Worm (Caenorhabditis elegans): Measurements from ENCODE around the gene irld-8.

irld-8 gene

DNA sequence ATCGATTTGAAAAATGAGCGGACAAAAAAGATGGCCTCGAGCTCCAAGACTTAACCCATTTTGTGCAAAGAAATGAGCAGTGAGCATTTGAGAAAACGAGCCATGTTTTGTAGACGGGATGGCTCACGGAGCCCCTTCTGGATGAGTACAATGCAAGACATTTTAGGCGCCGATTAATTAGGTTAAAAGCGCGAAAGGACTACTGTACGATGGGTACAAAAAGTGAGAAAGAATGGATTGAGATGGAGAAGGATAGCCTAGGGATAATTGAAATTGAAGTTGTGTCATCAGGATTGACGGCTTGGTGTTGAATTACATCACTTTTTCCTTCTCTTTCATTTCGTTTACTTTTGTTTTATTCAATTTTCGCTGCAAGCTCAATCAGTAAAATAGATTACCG, 34.8 kb upstream of the irld-8 start:
- TF ChIP-seq lin-13 (GFP tag; optimal IDR thresholded peaks at IDR 0.05) (no peak), unc-62 (GFP tag; optimal IDR thresholded peaks at IDR 0.05) (no peak), crh-2 (tag; optimal IDR thresholded peaks at IDR 0.05) (no peak), mdl-1 (tag; optimal IDR thresholded peaks at IDR 0.05) (no peak), fos-1 (tag; optimal IDR thresholded peaks at IDR 0.05) (no peak), ztf-1 (GFP tag; conservative IDR thresholded peaks at IDR 0.05) (no peak), C34F6.9 (tag; optimal IDR thresholded peaks at IDR 0.05) (no peak), dmd-4 (tag; optimal IDR thresholded peaks at IDR 0.05) (no peak), nhr-6 (tag; optimal IDR thresholded peaks at IDR 0.05) (no peak), nhr-10 (tag; optimal IDR thresholded peaks at IDR 0.05) (no peak), ceh-82 (tag; optimal IDR thresholded peaks at IDR 0.05) (no peak), zag-1 (tag; optimal IDR thresholded peaks at IDR 0.05) (no peak), elt-1 (tag; optimal IDR thresholded peaks at IDR 0.05) (no peak), ZK546.5 (tag; optimal IDR thresholded peaks at IDR 0.05) (no peak), peb-1 (tag; optimal IDR thresholded peaks at IDR 0.05) (no peak), snpc-4 (tag; optimal IDR thresholded peaks at IDR 0.05) (no peak), nhr-23 (tag; optimal IDR thresholded peaks at IDR 0.05) (no peak)

DNA sequence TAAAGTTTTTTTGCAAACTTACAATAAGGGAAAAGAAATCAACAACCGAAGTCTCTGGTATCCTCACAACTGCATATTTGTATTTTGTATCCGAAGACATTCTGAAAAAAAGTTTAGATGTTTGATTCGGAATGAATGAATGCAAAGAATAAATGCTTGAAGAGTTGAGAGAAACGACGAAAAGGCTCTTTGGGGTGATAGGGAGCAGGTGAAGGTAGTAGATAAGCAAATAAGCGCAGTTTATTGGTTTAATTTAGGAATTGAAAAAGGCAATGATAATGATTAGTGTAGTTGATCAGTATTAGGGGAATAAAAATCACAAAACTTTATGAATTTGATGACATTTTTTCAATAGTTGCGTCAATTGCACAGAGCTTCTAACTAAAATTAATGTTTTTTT, 29.0 kb upstream of the irld-8 start, which contains the start of gene nsy-7:
nsy-7 (minus strand) TSS at position 101 of the 400 bp plus-strand sequence.
- TF ChIP-seq Y55F3AM.14 (GFP tag; optimal IDR thresholded peaks at IDR 0.05) (no peak), skn-1 (tag; optimal IDR thresholded peaks at IDR 0.05) (no peak), nhr-10 (tag; optimal IDR thresholded peaks at IDR 0.05) (no peak), egl-27 (tag; optimal IDR thresholded peaks at IDR 0.05) (no peak), lin-13 (GFP tag; optimal IDR thresholded peaks at IDR 0.05) (no peak), mbf-1 (tag; optimal IDR thresholded peaks at IDR 0.05) (no peak), crh-2 (tag; optimal IDR thresholded peaks at IDR 0.05) (no peak), fos-1 (tag; optimal IDR thresholded peaks at IDR 0.05) (peak; percentile 0), ztf-4 (tag; optimal IDR thresholded peaks at IDR 0.05) (no peak)

ce11 chrIV:8091539-8091938, 24.0 kb upstream of the irld-8 start:
- TF ChIP-seq Y55F3AM.14 (GFP tag; optimal IDR thresholded peaks at IDR 0.05) (no peak), lin-13 (GFP tag; optimal IDR thresholded peaks at IDR 0.05) (no peak), elt-3 (tag; optimal IDR thresholded peaks at IDR 0.05) (no peak), ZK546.5 (tag; optimal IDR thresholded peaks at IDR 0.05) (no peak), ama-1 (optimal IDR thresholded peaks at IDR 0.05) (no peak), nhr-25 (tag; optimal IDR thresholded peaks at IDR 0.05) (no peak), R02D3.7 (tag; optimal IDR thresholded peaks at IDR 0.05) (no peak), gmeb-1 (tag; optimal IDR thresholded peaks at IDR 0.05) (no peak), ztf-11 (tag; optimal IDR thresholded peaks at IDR 0.05) (no peak), sma-9 (GFP tag; optimal IDR thresholded peaks at IDR 0.05) (no peak), sma-9 (tag; optimal IDR thresholded peaks at IDR 0.05) (no peak), nhr-21 (tag; optimal IDR thresholded peaks at IDR 0.05) (no peak)

DNA sequence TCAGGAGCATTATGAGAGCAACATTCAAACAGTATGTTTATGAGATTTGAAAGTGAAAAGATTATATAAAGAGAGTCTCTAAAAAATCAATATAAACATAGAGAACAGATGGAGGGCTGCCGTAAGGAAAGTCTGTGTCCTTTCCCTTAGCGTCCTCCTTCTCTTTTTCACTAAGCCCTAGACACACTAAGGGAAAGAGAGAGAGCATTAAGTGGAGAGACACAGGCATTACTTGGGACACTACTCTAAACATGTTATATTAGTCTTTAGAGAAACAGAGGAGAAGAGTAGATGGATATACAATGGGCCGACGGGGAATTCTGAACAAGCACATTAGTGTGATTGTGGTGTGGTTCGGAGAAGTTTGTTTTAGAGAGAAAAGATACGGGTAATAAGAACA, 19.2 kb upstream of the irld-8 start:
- no peak for TF ChIP-seq crh-2 (tag; optimal IDR thresholded peaks at IDR 0.05)
- TF ChIP-seq unc-55 (GFP tag; optimal IDR thresholded peaks at IDR 0.05): no peak
- TF ChIP-seq ama-1 (optimal IDR thresholded peaks at IDR 0.05): no peak
- TF ChIP-seq nhr-6 (tag; optimal IDR thresholded peaks at IDR 0.05): no peak
- no peak for TF ChIP-seq nhr-77 (tag; optimal IDR thresholded peaks at IDR 0.05)
- TF ChIP-seq gmeb-1 (tag; optimal IDR thresholded peaks at IDR 0.05): no peak
- TF ChIP-seq lin-11 (tag; optimal IDR thresholded peaks at IDR 0.05): no peak
- TF ChIP-seq egl-27 (tag; optimal IDR thresholded peaks at IDR 0.05): no peak
- TF ChIP-seq lsy-2 (tag; optimal IDR thresholded peaks at IDR 0.05): no peak
- no peak for TF ChIP-seq elt-3 (tag; optimal IDR thresholded peaks at IDR 0.05)
- no peak for TF ChIP-seq blmp-1 (tag; optimal IDR thresholded peaks at IDR 0.05; ENCODE audit: insufficient read depth)
- no peak for TF ChIP-seq nhr-21 (tag; optimal IDR thresholded peaks at IDR 0.05)
- no peak for TF ChIP-seq unc-39 (tag; optimal IDR thresholded peaks at IDR 0.05)
- no peak for TF ChIP-seq peb-1 (tag; optimal IDR thresholded peaks at IDR 0.05)
- TF ChIP-seq sma-9 (GFP tag; optimal IDR thresholded peaks at IDR 0.05): no peak
- TF ChIP-seq sma-9 (tag; optimal IDR thresholded peaks at IDR 0.05): no peak

DNA sequence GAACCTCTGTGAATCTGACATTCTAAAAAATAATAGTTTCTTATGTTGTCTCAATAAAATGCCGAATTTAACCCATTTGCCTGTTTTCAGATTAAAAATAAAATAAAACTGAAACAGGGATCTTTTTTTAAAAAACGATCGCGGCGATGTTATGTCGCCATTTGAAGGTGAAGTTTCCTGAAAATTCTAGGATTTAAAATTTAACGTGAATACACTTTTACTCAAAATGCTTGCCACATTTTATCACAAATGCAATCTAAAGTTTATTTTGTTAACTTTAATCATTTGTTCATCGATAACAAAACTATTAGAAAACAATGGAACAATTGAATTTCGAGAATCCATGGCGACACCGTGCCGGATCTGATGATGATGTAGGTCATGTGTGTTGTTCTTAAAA, 16.0 kb upstream of the irld-8 start, which contains the start of gene Y42H9AR.2:
Y42H9AR.2 (plus strand) TSS at position 301 of the 400 bp plus-strand sequence.
- TF ChIP-seq R02D3.7 (tag; optimal IDR thresholded peaks at IDR 0.05): no peak
- TF ChIP-seq ama-1 (optimal IDR thresholded peaks at IDR 0.05): no peak
- TF ChIP-seq nhr-237 (tag; optimal IDR thresholded peaks at IDR 0.05): no peak
- TF ChIP-seq nhr-77 (tag; optimal IDR thresholded peaks at IDR 0.05): no peak
- TF ChIP-seq lin-13 (GFP tag; optimal IDR thresholded peaks at IDR 0.05): no peak

Measured in whole organism, L2 larva.